Fruit fly (Drosophila melanogaster): ENCODE results near the gene CG9643.
A peak's percentile ranks its signal among the peaks of the same experiment; 100 is the strongest.

The CG9643 gene

dm6 chr2L:2957547-2958174 is 21.4 kb downstream of the CG9643 start:
- TF ChIP-seq CG8478 (optimal IDR thresholded peaks at IDR 0.05), result no peak
- TF ChIP-seq usp (GFP tag; optimal IDR thresholded peaks at IDR 0.05), result no peak
- no peak for TF ChIP-seq Dll (optimal IDR thresholded peaks at IDR 0.05)
- TF ChIP-seq pan (optimal IDR thresholded peaks at IDR 0.05), result no peak
- no peak for TF ChIP-seq EcR (GFP tag; optimal IDR thresholded peaks at IDR 0.05)
- TF ChIP-seq psq (optimal IDR thresholded peaks at IDR 0.05), result no peak

dm6 chr2L:2956992-2957391 is 22.1 kb downstream of the CG9643 start:
- TF ChIP-seq pan (optimal IDR thresholded peaks at IDR 0.05) (no peak), CG8478 (optimal IDR thresholded peaks at IDR 0.05) (no peak), psq (optimal IDR thresholded peaks at IDR 0.05) (no peak), usp (GFP tag; optimal IDR thresholded peaks at IDR 0.05) (no peak), Dll (optimal IDR thresholded peaks at IDR 0.05) (no peak), EcR (GFP tag; optimal IDR thresholded peaks at IDR 0.05) (no peak)

- TF ChIP-seq EcR (GFP tag; optimal IDR thresholded peaks at IDR 0.05) (no peak), psq (optimal IDR thresholded peaks at IDR 0.05) (no peak), Dll (optimal IDR thresholded peaks at IDR 0.05) (no peak), CG8478 (optimal IDR thresholded peaks at IDR 0.05) (no peak), pan (optimal IDR thresholded peaks at IDR 0.05) (no peak), usp (GFP tag; optimal IDR thresholded peaks at IDR 0.05) (no peak)
Measured at dm6 chr2L:2956358-2956757, 22.7 kb downstream of the CG9643 start.

dm6 chr2L:2955659-2956058 is 23.4 kb downstream of the CG9643 start:
- TF ChIP-seq pan (optimal IDR thresholded peaks at IDR 0.05), result no peak
- peak; percentile 6 for TF ChIP-seq CG8478 (optimal IDR thresholded peaks at IDR 0.05)
- no peak for TF ChIP-seq psq (optimal IDR thresholded peaks at IDR 0.05)
- TF ChIP-seq Dll (optimal IDR thresholded peaks at IDR 0.05), result peak; percentile 46
- TF ChIP-seq usp (GFP tag; optimal IDR thresholded peaks at IDR 0.05), result no peak
- TF ChIP-seq EcR (GFP tag; optimal IDR thresholded peaks at IDR 0.05), result peak in 1 of 2 experiments; percentile 90

- TF ChIP-seq CG8478 (optimal IDR thresholded peaks at IDR 0.05) (no peak), pan (optimal IDR thresholded peaks at IDR 0.05) (no peak), EcR (GFP tag; optimal IDR thresholded peaks at IDR 0.05) (no peak), psq (optimal IDR thresholded peaks at IDR 0.05) (no peak)
Measured at dm6 chr2L:2954472-2954871, 24.6 kb downstream of the CG9643 start, which contains the start of gene Rbp9. Rbp9 (plus strand) TSS chr2L:2954762.

dm6 chr2L:2945438-2946220 is 33.5 kb downstream of the CG9643 start:
- TF ChIP-seq EcR (GFP tag; optimal IDR thresholded peaks at IDR 0.05), result no peak

- no peak for TF ChIP-seq EcR (GFP tag; optimal IDR thresholded peaks at IDR 0.05)
- no peak for TF ChIP-seq Dll (optimal IDR thresholded peaks at IDR 0.05)
- TF ChIP-seq usp (GFP tag; optimal IDR thresholded peaks at IDR 0.05), result no peak
- TF ChIP-seq CG8478 (optimal IDR thresholded peaks at IDR 0.05), result no peak
- no peak for TF ChIP-seq psq (optimal IDR thresholded peaks at IDR 0.05)
- TF ChIP-seq pan (optimal IDR thresholded peaks at IDR 0.05), result no peak
Measured at dm6 chr2L:2944509-2944908, 34.6 kb downstream of the CG9643 start.

dm6 chr2L:2942639-2943038 is 36.4 kb downstream of the CG9643 start:
- TF ChIP-seq usp (GFP tag; optimal IDR thresholded peaks at IDR 0.05) (no peak), EcR (GFP tag; optimal IDR thresholded peaks at IDR 0.05) (no peak), CG8478 (optimal IDR thresholded peaks at IDR 0.05) (no peak)

dm6 chr2L:2941353-2941752 is 37.7 kb downstream of the CG9643 start:
- TF ChIP-seq pan (optimal IDR thresholded peaks at IDR 0.05) (no peak), usp (GFP tag; optimal IDR thresholded peaks at IDR 0.05) (no peak), CG8478 (optimal IDR thresholded peaks at IDR 0.05) (no peak), Dll (optimal IDR thresholded peaks at IDR 0.05) (no peak), psq (optimal IDR thresholded peaks at IDR 0.05) (no peak), EcR (GFP tag; optimal IDR thresholded peaks at IDR 0.05) (no peak)

dm6 chr2L:2939698-2940097 is 39.4 kb downstream of the CG9643 start:
- no peak for TF ChIP-seq Dll (optimal IDR thresholded peaks at IDR 0.05)
- no peak for TF ChIP-seq psq (optimal IDR thresholded peaks at IDR 0.05)
- TF ChIP-seq usp (GFP tag; optimal IDR thresholded peaks at IDR 0.05), result no peak
- no peak for TF ChIP-seq EcR (GFP tag; optimal IDR thresholded peaks at IDR 0.05)
- no peak for TF ChIP-seq pan (optimal IDR thresholded peaks at IDR 0.05)
- no peak for TF ChIP-seq CG8478 (optimal IDR thresholded peaks at IDR 0.05)

- TF ChIP-seq pan (optimal IDR thresholded peaks at IDR 0.05) (no peak), psq (optimal IDR thresholded peaks at IDR 0.05) (no peak), CG8478 (optimal IDR thresholded peaks at IDR 0.05) (no peak), EcR (GFP tag; optimal IDR thresholded peaks at IDR 0.05) (no peak), Dll (optimal IDR thresholded peaks at IDR 0.05) (no peak)
Measured at dm6 chr2L:2935704-2936103, 43.4 kb downstream of the CG9643 start.

dm6 chr2L:2931555-2932131 is 47.4 kb downstream of the CG9643 start:
- no peak for TF ChIP-seq psq (optimal IDR thresholded peaks at IDR 0.05)
- TF ChIP-seq pan (optimal IDR thresholded peaks at IDR 0.05), result no peak
- no peak for TF ChIP-seq usp (GFP tag; optimal IDR thresholded peaks at IDR 0.05)
- no peak for TF ChIP-seq Dll (optimal IDR thresholded peaks at IDR 0.05)
- no peak for TF ChIP-seq EcR (GFP tag; optimal IDR thresholded peaks at IDR 0.05)
- no peak for TF ChIP-seq CG8478 (optimal IDR thresholded peaks at IDR 0.05)
